Fruit fly (Drosophila melanogaster) whole organism: ENCODE measurements around the gene Trmt61.

Experiments
- CG8478 ChIP-seq: fragments of >200 bp; optimal IDR thresholded peaks from 2 replicates; lab custom pipeline; 2018; ENCODE audit warnings: inconsistent platforms
- pan ChIP-seq: fragments of >200 bp; optimal IDR thresholded peaks from 2 replicates; lab custom pipeline; 2017
- psq ChIP-seq: fragments of >200 bp; optimal IDR thresholded peaks from 2 replicates; lab custom pipeline; 2017
- usp ChIP-seq: fragments of >200 bp; optimal IDR thresholded peaks from 2 replicates; lab custom pipeline; 2017; ENCODE audit warnings: missing biosample characterization, missing genetic modification characterization, mixed read lengths

- no peak for TF ChIP-seq usp (GFP tag; lab: Kevin White, UChicago)
- no peak for TF ChIP-seq psq (lab: Kevin White, UChicago)
- no peak for TF ChIP-seq pan (lab: Kevin White, UChicago)
- no peak for TF ChIP-seq CG8478
Measured at dm6 chr3R:26099238-26099637, 39.9 kb downstream of the Trmt61 start.
